Worm (Caenorhabditis elegans) whole organism, late embryonic: ENCODE measurements around the gene C04G6.6.

Experiments
- C08G9.2 ChIP-seq: sonication (generic microtip); optimal IDR thresholded peaks from 2 replicates; lab custom pipeline; 2016; ENCODE audit warnings: mild to moderate bottlenecking, missing genetic modification characterization, moderate library complexity, missing compliant biosample characterization
- T23F11.4 ChIP-seq: fragments of 200-800 bp; sonication (Bioruptor generic); optimal IDR thresholded peaks from 2 replicates; lab custom pipeline; 2018; ENCODE audit warnings: mild to moderate bottlenecking, missing genetic modification characterization, missing compliant biosample characterization
- ama-1 ChIP-seq: fragments of 150-350 bp; optimal IDR thresholded peaks from 2 replicates; lab custom pipeline; 2014
- lin-11 ChIP-seq: fragments of 200-800 bp; sonication (Bioruptor generic); optimal IDR thresholded peaks from 2 replicates; lab custom pipeline; 2018; ENCODE audit warnings: mild to moderate bottlenecking, missing genetic modification characterization, missing compliant biosample characterization
- madf-2 ChIP-seq: sonication (generic microtip); optimal IDR thresholded peaks from 2 replicates; lab custom pipeline; 2017; ENCODE audit warnings: missing genetic modification characterization, missing compliant biosample characterization
- nhr-232 ChIP-seq: sonication (generic microtip); optimal IDR thresholded peaks from 2 replicates; lab custom pipeline; 2016; ENCODE audit warnings: missing genetic modification characterization, missing compliant biosample characterization

DNA sequence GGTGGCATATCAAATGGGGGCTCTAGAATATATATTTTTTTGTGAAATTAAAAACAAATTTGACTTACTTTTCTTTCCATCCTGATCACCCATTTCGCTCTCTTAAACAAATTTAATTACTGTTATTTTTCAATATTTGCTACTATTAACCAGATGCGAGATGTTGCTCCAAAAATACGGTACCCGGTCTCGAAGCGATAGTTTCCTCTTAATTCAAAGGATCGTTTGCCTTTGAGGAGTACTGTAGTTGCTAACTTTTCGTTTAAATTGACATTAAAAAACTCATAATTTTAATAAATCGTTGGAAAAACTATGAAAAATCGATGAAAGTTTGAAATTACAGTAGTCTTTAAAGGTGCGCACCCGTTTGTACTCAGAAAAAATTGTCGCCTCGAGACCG lies 16.2 kb downstream of the C04G6.6 start, which contains the start of gene C04G6.4:
- no peak for TF ChIP-seq ama-1 (lab: Kevin White, UChicago)
- no peak for TF ChIP-seq C08G9.2 (tag; lab: Kevin White, UChicago)
- no peak for TF ChIP-seq madf-2
- TF ChIP-seq nhr-232 (tag; lab: Kevin White, UChicago) = no peak
- TF ChIP-seq lin-11 (tag; lab: Kevin White, UChicago) = no peak
- TF ChIP-seq T23F11.4 (GFP tag; lab: Kevin White, UChicago) = no peak
